Fruit fly (Drosophila melanogaster): ENCODE results near the gene Herp.
A peak's percentile ranks its signal among the peaks of the same experiment; 100 is the strongest.

Gene Herp

DNA sequence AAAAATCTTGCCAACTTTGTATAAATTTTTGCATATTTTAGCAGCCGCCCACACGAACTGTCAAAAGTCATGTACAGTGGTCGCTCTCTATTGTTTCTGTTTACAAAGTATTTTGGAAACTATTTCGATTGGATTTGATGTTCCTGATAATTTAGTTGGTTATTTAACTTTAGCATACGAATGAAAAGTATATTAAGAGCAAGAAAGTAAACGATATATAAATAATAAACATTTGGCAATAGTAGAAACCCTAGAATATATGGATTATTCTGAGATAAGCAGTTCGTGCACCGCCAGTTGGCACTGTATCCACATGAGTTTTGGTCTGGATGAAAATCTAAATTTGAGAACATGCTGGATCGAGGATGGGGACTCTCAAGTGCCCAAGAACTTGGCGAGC, 33.4 kb upstream of the Herp start (continued):
- no peak for TF ChIP-seq CG12299 (tag; optimal IDR thresholded peaks at IDR 0.05)
- TF ChIP-seq H15 (GFP tag; IDR thresholded peaks at IDR 0.05), result no peak
- TF ChIP-seq Dll (GFP tag; IDR thresholded peaks at IDR 0.05; ENCODE audit: partially characterized antibody), result no peak

DNA sequence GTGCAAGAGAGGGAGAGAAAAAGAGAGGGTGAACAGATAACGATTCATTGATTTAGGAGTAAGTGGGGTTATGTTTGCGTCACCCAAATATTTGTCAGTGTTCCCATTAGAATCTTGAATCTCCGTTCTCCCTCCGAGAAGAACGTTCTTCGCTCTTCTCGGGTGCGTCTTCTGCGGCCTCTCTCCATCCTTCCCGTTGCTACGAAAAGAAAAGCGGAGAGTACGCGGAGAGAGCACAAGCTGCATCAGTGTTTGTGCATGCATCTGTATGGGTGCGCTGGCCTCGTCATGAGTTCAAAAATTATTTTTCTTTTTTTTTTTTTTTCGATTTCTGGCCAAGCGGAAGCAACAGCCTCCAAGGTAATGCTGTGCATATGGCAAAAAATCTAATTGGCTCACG, 29.0 kb upstream of the Herp start:
- TF ChIP-seq Sox100B (GFP tag; optimal IDR thresholded peaks at IDR 0.05) (peak; percentile 35), CG2875 (GFP tag; optimal IDR thresholded peaks at IDR 0.05) (peak; percentile 13), Pdp1 (GFP tag; optimal IDR thresholded peaks at IDR 0.05) (peak in 1 of 2 experiments; percentile 69), CG13296 (GFP tag; optimal IDR thresholded peaks at IDR 0.05) (peak; percentile 47), ftz-f1 (GFP tag; optimal IDR thresholded peaks at IDR 0.05) (peak; percentile 70), CG7987 (GFP tag; optimal IDR thresholded peaks at IDR 0.05) (peak; percentile 38), CG11504 (tag; optimal IDR thresholded peaks at IDR 0.05) (peak; percentile 1), CG8290 (GFP tag; optimal IDR thresholded peaks at IDR 0.05) (no peak), CG8290 (tag; optimal IDR thresholded peaks at IDR 0.05) (peak in 1 of 2 experiments; percentile 45), Meics (GFP tag; optimal IDR thresholded peaks at IDR 0.05) (peak; percentile 2), org-1 (GFP tag; optimal IDR thresholded peaks at IDR 0.05) (no peak), chinmo (GFP tag; IDR thresholded peaks at IDR 0.05; ENCODE audit: partially characterized antibody) (peak; percentile 80; the same call in 2 of the 4 replicates), nau (GFP tag; optimal IDR thresholded peaks at IDR 0.05) (peak; percentile 48), CG34422 (GFP tag; IDR thresholded peaks at IDR 0.05) (peak; percentile 19; the same call in 1 of the 3 replicates), trem (tag; optimal IDR thresholded peaks at IDR 0.05) (peak; percentile 1), CG32772 (GFP tag; IDR thresholded peaks at IDR 0.05) (peak; percentile 57; the same call in 1 of the 2 replicates), CG2199 (GFP tag; IDR thresholded peaks at IDR 0.05) (0 out of 3 replicates have a peak, but pooled peaks have one; percentile 55), lab (GFP tag; optimal IDR thresholded peaks at IDR 0.05) (peak; percentile 23), oc (tag; optimal IDR thresholded peaks at IDR 0.05) (no peak), scrt (GFP tag; optimal IDR thresholded peaks at IDR 0.05) (peak; percentile 7), mirr (GFP tag; optimal IDR thresholded peaks at IDR 0.05) (peak; percentile 27), CG17385 (GFP tag; optimal IDR thresholded peaks at IDR 0.05) (peak; percentile 22), rib (GFP tag; IDR thresholded peaks at IDR 0.05) (0 out of 2 replicates have a peak, but pooled peaks have one; percentile 45), CG4820 (GFP tag; optimal IDR thresholded peaks at IDR 0.05) (no peak), Hr78 (GFP tag; optimal IDR thresholded peaks at IDR 0.05) (peak in 1 of 2 experiments; percentile 43), pho (GFP tag; optimal IDR thresholded peaks at IDR 0.05) (no peak), CG12071 (GFP tag; optimal IDR thresholded peaks at IDR 0.05) (peak; percentile 37), ATbp (GFP tag; optimal IDR thresholded peaks at IDR 0.05) (peak; percentile 15), bigmax (GFP tag; optimal IDR thresholded peaks at IDR 0.05) (peak; percentile 96), fd64A (GFP tag; optimal IDR thresholded peaks at IDR 0.05) (peak; percentile 33), chn (GFP tag; optimal IDR thresholded peaks at IDR 0.05) (no peak), grn (GFP tag; optimal IDR thresholded peaks at IDR 0.05) (no peak), CG1602 (GFP tag; optimal IDR thresholded peaks at IDR 0.05) (no peak), so (GFP tag; IDR thresholded peaks at IDR 0.05) (peak; percentile 24; the same call in 1 of the 3 replicates), CG17829 (tag; optimal IDR thresholded peaks at IDR 0.05) (no peak), CG14710 (tag; optimal IDR thresholded peaks at IDR 0.05) (peak; percentile 27), CG6813 (GFP tag; optimal IDR thresholded peaks at IDR 0.05) (peak; percentile 61), kni (GFP tag; optimal IDR thresholded peaks at IDR 0.05) (peak; percentile 4), luna (GFP tag; optimal IDR thresholded peaks at IDR 0.05) (no peak), CG34224 (GFP tag; IDR thresholded peaks at IDR 0.05; ENCODE audit: partially characterized antibody) (0 out of 3 replicates have a peak, but pooled peaks have one; percentile 10), Rfx (GFP tag; IDR thresholded peaks at IDR 0.05) (peak; percentile 13; the same call in 1 of the 2 replicates), repo (GFP tag; optimal IDR thresholded peaks at IDR 0.05) (peak; percentile 29), crol (GFP tag; IDR thresholded peaks at IDR 0.05) (peak; percentile 28; the same call in 1 of the 2 replicates), CG18599 (GFP tag; optimal IDR thresholded peaks at IDR 0.05) (peak; percentile 23)
